Worm (Caenorhabditis elegans): ENCODE data around the gene msi-1.

The msi-1 gene

ce11 chrIII:3954220-3954619 lies 22.0 kb downstream of the msi-1 start (continued):
- TF ChIP-seq ceh-63 (GFP tag; optimal IDR thresholded peaks at IDR 0.05): no peak
- peak; percentile 38 for TF ChIP-seq lir-3 (tag; optimal IDR thresholded peaks at IDR 0.05; ENCODE audit: poor library complexity)
- TF ChIP-seq xbp-1 (tag; optimal IDR thresholded peaks at IDR 0.05): peak; percentile 9
- peak; percentile 62 for TF ChIP-seq nhr-20 (tag; optimal IDR thresholded peaks at IDR 0.05)
- no peak for TF ChIP-seq hlh-17 (GFP tag; optimal IDR thresholded peaks at IDR 0.05; ENCODE audit: borderline replicate concordance)
- peak; percentile 29 for TF ChIP-seq vab-15 (tag; optimal IDR thresholded peaks at IDR 0.05)
- peak; percentile 70 for TF ChIP-seq ztf-4 (tag; optimal IDR thresholded peaks at IDR 0.05)

DNA sequence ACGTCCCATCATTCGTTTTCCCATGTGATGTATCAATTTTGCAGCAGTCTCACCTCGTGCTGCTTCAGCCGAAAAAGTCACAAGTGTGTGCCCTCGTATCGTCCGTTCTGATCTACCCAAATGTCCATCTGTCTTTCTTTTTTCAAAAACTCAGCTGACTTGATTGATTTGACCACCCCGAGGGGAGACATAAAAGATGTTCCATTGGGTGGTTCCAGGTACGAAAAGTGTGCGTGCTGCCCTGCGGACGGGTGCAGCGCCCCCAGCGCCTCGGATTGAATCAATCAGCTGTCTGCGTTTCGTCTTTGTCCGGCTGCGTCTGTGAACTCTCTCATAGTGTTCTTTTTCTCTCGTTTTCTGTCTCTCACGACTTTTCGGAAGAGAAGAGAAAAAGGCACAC lies 23.0 kb downstream of the msi-1 start:
- TF ChIP-seq snpc-4 (tag; optimal IDR thresholded peaks at IDR 0.05) (peak; percentile 18), blmp-1 (tag; optimal IDR thresholded peaks at IDR 0.05) (peak; percentile 65), ces-1 (GFP tag; optimal IDR thresholded peaks at IDR 0.05) (no peak), ztf-4 (tag; optimal IDR thresholded peaks at IDR 0.05) (peak; percentile 55), lin-15B (tag; optimal IDR thresholded peaks at IDR 0.05) (no peak), mef-2 (tag; optimal IDR thresholded peaks at IDR 0.05) (no peak), fkh-8 (tag; optimal IDR thresholded peaks at IDR 0.05) (peak; percentile 67), C34B4.2 (tag; optimal IDR thresholded peaks at IDR 0.05) (no peak), lin-13 (GFP tag; optimal IDR thresholded peaks at IDR 0.05) (no peak), elt-2 (tag; optimal IDR thresholded peaks at IDR 0.05) (no peak), nhr-19 (GFP tag; conservative IDR thresholded peaks at IDR 0.05) (peak; percentile 40), efl-1 (optimal IDR thresholded peaks at IDR 0.05) (peak; percentile 40 to 69), efl-1 (GFP tag; optimal IDR thresholded peaks at IDR 0.05 in 1 of 2) (peak in 1 of 2 experiments; percentile 94), egl-13 (tag; optimal IDR thresholded peaks at IDR 0.05) (no peak), tbx-2 (tag; optimal IDR thresholded peaks at IDR 0.05) (peak; percentile 39), mdl-1 (tag; optimal IDR thresholded peaks at IDR 0.05) (peak in 1 of 2 experiments; percentile 79), egl-27 (tag; optimal IDR thresholded peaks at IDR 0.05) (no peak), ceh-8 (GFP tag; optimal IDR thresholded peaks at IDR 0.05) (no peak), lir-3 (tag; optimal IDR thresholded peaks at IDR 0.05; ENCODE audit: poor library complexity) (peak; percentile 40), nhr-237 (tag; optimal IDR thresholded peaks at IDR 0.05) (no peak), ztf-11 (tag; optimal IDR thresholded peaks at IDR 0.05) (peak in 1 of 2 experiments; percentile 54), sox-4 (tag; optimal IDR thresholded peaks at IDR 0.05) (no peak), fkh-10 (GFP tag; optimal IDR thresholded peaks at IDR 0.05) (peak; percentile 4), F16B12.6 (tag; optimal IDR thresholded peaks at IDR 0.05) (no peak), xbp-1 (tag; optimal IDR thresholded peaks at IDR 0.05) (no peak), sptf-1 (tag; optimal IDR thresholded peaks at IDR 0.05) (no peak), nhr-77 (tag; optimal IDR thresholded peaks at IDR 0.05) (no peak), zag-1 (tag; optimal IDR thresholded peaks at IDR 0.05) (no peak), efl-3 (GFP tag; optimal IDR thresholded peaks at IDR 0.05) (no peak), nhr-84 (tag; optimal IDR thresholded peaks at IDR 0.05) (no peak), hlh-4 (tag; optimal IDR thresholded peaks at IDR 0.05) (no peak), fos-1 (tag; optimal IDR thresholded peaks at IDR 0.05) (no peak), alr-1 (tag; optimal IDR thresholded peaks at IDR 0.05; ENCODE audit: borderline replicate concordance) (no peak), sup-37 (GFP tag; optimal IDR thresholded peaks at IDR 0.05) (peak; percentile 29), aly-2 (tag; optimal IDR thresholded peaks at IDR 0.05) (no peak), nhr-28 (tag; optimal IDR thresholded peaks at IDR 0.05) (no peak), nhr-11 (tag; optimal IDR thresholded peaks at IDR 0.05) (no peak), pqm-1 (tag; optimal IDR thresholded peaks at IDR 0.05) (no peak), unc-30 (tag; optimal IDR thresholded peaks at IDR 0.05) (no peak), unc-98 (GFP tag; IDR thresholded peaks at IDR 0.05) (no peak), ceh-90 (tag; optimal IDR thresholded peaks at IDR 0.05) (no peak), ama-1 (optimal IDR thresholded peaks at IDR 0.05) (peak; percentile 60), C16A3.4 (tag; optimal IDR thresholded peaks at IDR 0.05) (peak; percentile 57), C04F5.9 (tag; optimal IDR thresholded peaks at IDR 0.05) (no peak), mep-1 (tag; optimal IDR thresholded peaks at IDR 0.05) (peak; percentile 74), nhr-20 (tag; optimal IDR thresholded peaks at IDR 0.05) (peak; percentile 74), nhr-47 (tag; optimal IDR thresholded peaks at IDR 0.05) (peak; percentile 49), irx-1 (tag; optimal IDR thresholded peaks at IDR 0.05) (peak; percentile 4), nhr-12 (tag; optimal IDR thresholded peaks at IDR 0.05) (no peak), vab-15 (tag; optimal IDR thresholded peaks at IDR 0.05) (peak; percentile 36)

Data from whole organism, L1 larva.